Worm (Caenorhabditis elegans) whole organism, L1 larva: ENCODE measurements around the gene C07E3.3.
A peak's percentile ranks its signal among the peaks of the same experiment; 100 is the strongest.

Experiments
- C04F5.9 ChIP-seq: sonication (generic microtip); optimal IDR thresholded peaks from 2 replicates; lab custom pipeline; 2016; ENCODE audit warnings: missing genetic modification characterization, missing compliant biosample characterization
- C34B4.2 ChIP-seq: sonication (generic microtip); optimal IDR thresholded peaks from 2 replicates; lab custom pipeline; 2017; ENCODE audit warnings: mild to moderate bottlenecking, missing genetic modification characterization, missing compliant biosample characterization
- F16B12.6 ChIP-seq: fragments of 150-350 bp; optimal IDR thresholded peaks from 2 replicates; lab custom pipeline; 2014; ENCODE audit warnings: missing biosample characterization, missing genetic modification characterization
- Y116A8C.19 ChIP-seq: sonication (generic microtip); optimal IDR thresholded peaks from 2 replicates; lab custom pipeline; 2016; ENCODE audit warnings: missing compliant biosample characterization, missing genetic modification characterization, borderline replicate concordance
- aha-1 ChIP-seq: fragments of 150-350 bp; optimal IDR thresholded peaks from 2 replicates; lab custom pipeline; 2014; ENCODE audit warnings: missing biosample characterization, missing genetic modification characterization
- aly-2 ChIP-seq: fragments of 150-350 bp; optimal IDR thresholded peaks from 2 replicates; lab custom pipeline; 2014; ENCODE audit warnings: missing biosample characterization, missing genetic modification characterization
- blmp-1 ChIP-seq: fragments of 150-350 bp; optimal IDR thresholded peaks from 2 replicates; lab custom pipeline; 2014; ENCODE audit warnings: missing biosample characterization, missing genetic modification characterization
- ceh-63 ChIP-seq: fragments of 200-800 bp; sonication (Bioruptor generic); optimal IDR thresholded peaks from 2 replicates; lab custom pipeline; 2018; ENCODE audit warnings: mild to moderate bottlenecking, missing genetic modification characterization, missing compliant biosample characterization
- ceh-8 ChIP-seq: fragments of 200-800 bp; sonication (Bioruptor generic); optimal IDR thresholded peaks from 2 replicates; lab custom pipeline; 2018; ENCODE audit warnings: mild to moderate bottlenecking, missing genetic modification characterization, moderate library complexity, missing compliant biosample characterization
- ceh-82 ChIP-seq, 3 experiments: fragments of 150-350 bp in 1 of 3; sonication (generic microtip) in 2 of 3; optimal IDR thresholded peaks; 2 replicates each; lab custom pipeline; 2014 to 2017; ENCODE audit warnings: missing biosample characterization in 3 of 3, missing genetic modification characterization in 3 of 3
- ceh-88 ChIP-seq: fragments of 200-800 bp; sonication (Bioruptor generic); IDR thresholded peaks from 2 replicates; pipeline ENCODE4 v1.3.6; 2022; ENCODE audit warnings: missing genetic modification characterization, missing compliant biosample characterization
- ceh-90 ChIP-seq: sonication (generic microtip); optimal IDR thresholded peaks from 2 replicates; lab custom pipeline; 2016; ENCODE audit warnings: missing genetic modification characterization, missing compliant biosample characterization
- efl-3 ChIP-seq: fragments of 200-800 bp; sonication (Bioruptor generic); optimal IDR thresholded peaks from 2 replicates; lab custom pipeline; 2018; ENCODE audit warnings: mild to moderate bottlenecking, missing genetic modification characterization, missing compliant biosample characterization
- egl-13 ChIP-seq: sonication (generic microtip); optimal IDR thresholded peaks from 2 replicates; lab custom pipeline; 2016; ENCODE audit warnings: missing genotype, missing genetic modification reagents, missing genetic modification characterization, missing compliant biosample characterization
- egl-27 ChIP-seq, 2 experiments: fragments of 150-350 bp in 1 of 2; sonication (generic microtip); optimal IDR thresholded peaks; 3 replicates each; lab custom pipeline; 2017 to 2018; ENCODE audit warnings: missing biosample characterization in 2 of 2, missing genetic modification characterization in 2 of 2, missing genetic modification reagents in 2 of 2
- elt-2 ChIP-seq: sonication (generic microtip); optimal IDR thresholded peaks from 2 replicates; lab custom pipeline; 2016; ENCODE audit warnings: missing genetic modification characterization, mild to moderate bottlenecking, inconsistent platforms, missing compliant biosample characterization, missing genetic modification reagents
- ets-5 ChIP-seq: fragments of 200-800 bp; sonication (Bioruptor generic); IDR thresholded peaks from 2 replicates; pipeline ENCODE4 v1.3.6; 2022; ENCODE audit warnings: missing genetic modification characterization, missing compliant biosample characterization
- fkh-10 ChIP-seq: sonication (generic microtip); optimal IDR thresholded peaks from 2 replicates; lab custom pipeline; 2017; ENCODE audit warnings: missing biosample characterization, missing genetic modification reagents, missing genetic modification characterization
- fos-1 ChIP-seq: fragments of 150-350 bp; optimal IDR thresholded peaks from 2 replicates; lab custom pipeline; 2014; ENCODE audit warnings: missing biosample characterization, missing genetic modification characterization
- grh-1 ChIP-seq: fragments of 200-800 bp; sonication (Bioruptor generic); IDR thresholded peaks from 2 replicates; pipeline ENCODE4 v1.3.6; 2022; ENCODE audit warnings: missing genetic modification reagents, missing genetic modification characterization, missing compliant biosample characterization
- hlh-4 ChIP-seq: sonication (generic microtip); optimal IDR thresholded peaks from 2 replicates; lab custom pipeline; 2016; ENCODE audit warnings: mild to moderate bottlenecking, missing genetic modification characterization, missing compliant biosample characterization
- irx-1 ChIP-seq: sonication (generic microtip); optimal IDR thresholded peaks from 2 replicates; lab custom pipeline; 2016; ENCODE audit warnings: missing genetic modification characterization, missing compliant biosample characterization
- isw-1 ChIP-seq: fragments of 200-800 bp; sonication (Bioruptor generic); IDR thresholded peaks from 2 replicates; pipeline ENCODE4 v1.3.6; 2022; ENCODE audit warnings: missing genetic modification characterization, missing compliant biosample characterization
- jun-1 ChIP-seq: fragments of 150-350 bp; optimal IDR thresholded peaks from 2 replicates; lab custom pipeline; 2014; ENCODE audit warnings: missing biosample characterization, missing genetic modification reagents, missing genetic modification characterization
- lin-13 ChIP-seq: fragments of 150-350 bp; optimal IDR thresholded peaks from 2 replicates; lab custom pipeline; 2014; ENCODE audit warnings: missing biosample characterization, missing genetic modification reagents, missing genetic modification characterization
- lin-14 ChIP-seq: fragments of 200-800 bp; sonication (Bioruptor generic); optimal IDR thresholded peaks from 2 replicates; lab custom pipeline; 2018; ENCODE audit warnings: mild to moderate bottlenecking, missing genetic modification characterization, moderate library complexity, missing compliant biosample characterization
- lin-15B ChIP-seq: fragments of 150-350 bp; sonication (generic microtip); optimal IDR thresholded peaks from 3 replicates; lab custom pipeline; 2014; ENCODE audit warnings: missing biosample characterization, missing genetic modification characterization
- lin-39 ChIP-seq: fragments of 150-350 bp; optimal IDR thresholded peaks from 2 replicates; lab custom pipeline; 2014; ENCODE audit warnings: missing biosample characterization, missing genetic modification reagents, missing genetic modification characterization
- mab-9 ChIP-seq: fragments of 200-800 bp; sonication (Bioruptor generic); IDR thresholded peaks from 2 replicates; pipeline ENCODE4 v1.3.6; 2022; ENCODE audit warnings: missing genetic modification reagents, missing genetic modification characterization, missing compliant biosample characterization
- mef-2 ChIP-seq: fragments of 150-350 bp; optimal IDR thresholded peaks from 2 replicates; lab custom pipeline; 2014; ENCODE audit warnings: missing biosample characterization, missing genetic modification characterization
- mep-1 ChIP-seq: fragments of 150-350 bp; optimal IDR thresholded peaks from 2 replicates; lab custom pipeline; 2014; ENCODE audit warnings: missing biosample characterization, missing genetic modification characterization
- nhr-11 ChIP-seq: fragments of 150-350 bp; optimal IDR thresholded peaks from 2 replicates; lab custom pipeline; 2014; ENCODE audit warnings: missing biosample characterization, missing genetic modification characterization
- nhr-12 ChIP-seq: sonication (generic microtip); optimal IDR thresholded peaks from 2 replicates; lab custom pipeline; 2017; ENCODE audit warnings: missing biosample characterization, missing genetic modification characterization
- nhr-20 ChIP-seq: sonication (generic microtip); optimal IDR thresholded peaks from 2 replicates; lab custom pipeline; 2016; ENCODE audit warnings: mild to moderate bottlenecking, missing genetic modification characterization, missing compliant biosample characterization
- nhr-28 ChIP-seq: fragments of 150-350 bp; optimal IDR thresholded peaks from 2 replicates; lab custom pipeline; 2014; ENCODE audit warnings: missing biosample characterization, missing genetic modification characterization
- nhr-47 ChIP-seq: sonication (generic microtip); optimal IDR thresholded peaks from 2 replicates; lab custom pipeline; 2016; ENCODE audit warnings: mild to moderate bottlenecking, missing genetic modification characterization, moderate library complexity, missing compliant biosample characterization
- nhr-76 ChIP-seq: sonication (generic microtip); optimal IDR thresholded peaks from 2 replicates; lab custom pipeline; 2017; ENCODE audit warnings: missing biosample characterization, missing genetic modification characterization
- nhr-84 ChIP-seq: sonication (generic microtip); optimal IDR thresholded peaks from 2 replicates; lab custom pipeline; 2017; ENCODE audit warnings: missing biosample characterization, missing genetic modification characterization
- nhr-90 ChIP-seq: sonication (generic microtip); optimal IDR thresholded peaks from 2 replicates; lab custom pipeline; 2016; ENCODE audit warnings: mild to moderate bottlenecking, missing genetic modification characterization, missing compliant biosample characterization; ENCODE audit not compliant: poor library complexity
- pag-3 ChIP-seq: sonication (generic microtip); optimal IDR thresholded peaks from 2 replicates; lab custom pipeline; 2017; ENCODE audit warnings: missing genetic modification characterization, mild to moderate bottlenecking, missing compliant biosample characterization, antibody characterized with exemption, borderline replicate concordance; ENCODE audit not compliant: insufficient read depth
- pax-3 ChIP-seq: fragments of 200-800 bp; sonication (Bioruptor generic); optimal IDR thresholded peaks from 2 replicates; lab custom pipeline; 2018; ENCODE audit warnings: mild to moderate bottlenecking, missing genetic modification characterization, moderate library complexity, missing compliant biosample characterization
- pqm-1 ChIP-seq: sonication (generic microtip); optimal IDR thresholded peaks from 3 replicates; lab custom pipeline; 2017; ENCODE audit warnings: missing biosample characterization, missing genetic modification characterization
- rnt-1 ChIP-seq: sonication (generic microtip); optimal IDR thresholded peaks from 2 replicates; lab custom pipeline; 2016; ENCODE audit warnings: mild to moderate bottlenecking, missing genetic modification characterization, moderate library complexity, missing compliant biosample characterization
- snu-23 ChIP-seq: sonication (generic microtip); optimal IDR thresholded peaks from 2 replicates; lab custom pipeline; 2016; ENCODE audit warnings: missing genetic modification characterization, missing compliant biosample characterization
- tbx-2 ChIP-seq: sonication (generic microtip); optimal IDR thresholded peaks from 2 replicates; lab custom pipeline; 2016; ENCODE audit warnings: missing genetic modification characterization, missing compliant biosample characterization
- tlp-1 ChIP-seq: fragments of 150-350 bp; optimal IDR thresholded peaks from 2 replicates; lab custom pipeline; 2014; ENCODE audit warnings: missing biosample characterization, missing genetic modification characterization
- unc-130 ChIP-seq: fragments of 150-350 bp; optimal IDR thresholded peaks from 2 replicates; lab custom pipeline; 2017; ENCODE audit warnings: missing biosample characterization, missing genetic modification characterization, inconsistent platforms
- unc-30 ChIP-seq: sonication (generic microtip); optimal IDR thresholded peaks from 2 replicates; lab custom pipeline; 2017; ENCODE audit warnings: missing biosample characterization, missing genetic modification characterization
- unc-62 ChIP-seq: fragments of 150-350 bp; optimal IDR thresholded peaks from 2 replicates; lab custom pipeline; 2014; ENCODE audit warnings: missing biosample characterization, missing genetic modification reagents, missing genetic modification characterization
- unc-86 ChIP-seq: sonication (generic microtip); optimal IDR thresholded peaks from 2 replicates; lab custom pipeline; 2016; ENCODE audit warnings: missing genetic modification characterization, missing compliant biosample characterization
- xbp-1 ChIP-seq: sonication (generic microtip); optimal IDR thresholded peaks from 2 replicates; lab custom pipeline; 2016; ENCODE audit warnings: missing genetic modification characterization, missing compliant biosample characterization
- zag-1 ChIP-seq: fragments of 150-350 bp; optimal IDR thresholded peaks from 2 replicates; lab custom pipeline; 2014; ENCODE audit warnings: missing biosample characterization, missing genetic modification characterization
- ztf-11 ChIP-seq, 2 experiments: sonication (generic microtip); optimal IDR thresholded peaks; 2 replicates each; lab custom pipeline; 2016 to 2017; ENCODE audit warnings: missing genetic modification characterization in 2 of 2, missing biosample characterization in 1 of 2, missing compliant biosample characterization in 1 of 2

Gene C07E3.3

DNA sequence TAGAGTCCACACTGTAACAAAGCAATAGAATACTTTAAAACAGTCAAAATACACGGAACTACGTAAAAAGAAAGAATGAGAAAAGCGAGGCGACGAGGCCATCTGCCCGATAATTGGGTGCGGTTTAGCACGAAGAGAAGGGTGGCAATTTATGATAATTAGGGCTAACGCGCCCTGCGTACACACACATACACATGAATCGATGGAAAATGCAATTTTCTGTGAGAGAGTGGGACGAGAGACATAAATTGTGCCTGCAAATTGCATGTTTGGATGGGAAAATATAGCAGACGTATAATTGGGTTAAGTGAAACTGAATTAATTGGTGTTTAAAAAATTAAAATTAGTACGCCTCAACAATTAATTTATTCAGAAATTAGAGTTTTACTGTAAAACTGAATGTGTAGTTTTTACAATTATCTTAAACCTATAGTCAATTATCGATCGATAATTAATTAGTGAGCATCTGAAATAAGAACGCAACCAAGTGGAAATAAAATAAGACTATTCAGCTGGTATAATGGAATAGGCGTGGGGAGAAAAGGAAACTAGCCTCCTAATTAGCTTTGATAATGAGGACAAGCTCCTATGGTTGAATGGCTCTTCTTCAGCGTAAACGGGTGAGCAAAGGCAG is 16.3 kb upstream of the C07E3.3 start:
- TF ChIP-seq ceh-82 (tag; optimal IDR thresholded peaks at IDR 0.05; lab: Kevin White, UChicago) (no peak), ceh-90 (tag; lab: Kevin White, UChicago) (no peak), F16B12.6 (tag; lab: Kevin White, UChicago) (no peak), pag-3 (tag; lab: Kevin White, UChicago) (no peak), snu-23 (GFP tag; lab: Kevin White, UChicago) (peak; percentile 10), nhr-47 (tag; lab: Kevin White, UChicago) (peak; percentile 13), C34B4.2 (tag; lab: Kevin White, UChicago) (no peak), ztf-11 (tag; optimal IDR thresholded peaks at IDR 0.05; lab: Kevin White, UChicago) (peak in 1 of 2 experiments; percentile 15), pqm-1 (tag; lab: Kevin White, UChicago) (no peak), nhr-28 (tag; lab: Kevin White, UChicago) (no peak), aly-2 (tag; lab: Kevin White, UChicago) (no peak), nhr-90 (tag; lab: Kevin White, UChicago) (no peak), rnt-1 (tag; lab: Kevin White, UChicago) (no peak), egl-27 (tag; optimal IDR thresholded peaks at IDR 0.05; lab: Kevin White, UChicago) (no peak), mep-1 (tag; lab: Kevin White, UChicago) (peak; percentile 26), zag-1 (no peak), egl-13 (tag; lab: Kevin White, UChicago) (no peak), aha-1 (tag; lab: Kevin White, UChicago) (no peak), unc-86 (tag; lab: Kevin White, UChicago) (no peak), unc-30 (no peak), lin-39 (tag; lab: Kevin White, UChicago) (no peak), elt-2 (tag; lab: Kevin White, UChicago) (no peak), efl-3 (GFP tag; lab: Kevin White, UChicago) (no peak), xbp-1 (no peak), blmp-1 (peak; percentile 38), lin-15B (tag; lab: Kevin White, UChicago) (no peak), nhr-84 (tag; lab: Kevin White, UChicago) (no peak), tbx-2 (no peak), C04F5.9 (no peak), pax-3 (tag; lab: Kevin White, UChicago) (no peak), grh-1 (no peak), lin-14 (peak; percentile 68), mef-2 (no peak), nhr-12 (no peak), unc-130 (tag; lab: Kevin White, UChicago) (no peak), fos-1 (no peak), unc-62 (GFP tag; lab: Kevin White, UChicago) (no peak), jun-1 (tag; lab: Kevin White, UChicago) (no peak), ceh-8 (peak; percentile 38), isw-1 (GFP tag; lab: Robert Waterston, UW) (no peak), nhr-11 (tag; lab: Kevin White, UChicago) (no peak), ets-5 (GFP tag; lab: Robert Waterston, UW) (no peak), fkh-10 (GFP tag; lab: Kevin White, UChicago) (no peak), tlp-1 (tag; lab: Kevin White, UChicago) (no peak), ceh-63 (GFP tag; lab: Kevin White, UChicago) (no peak), ceh-88 (GFP tag; lab: Robert Waterston, UW) (no peak), irx-1 (no peak), nhr-76 (tag; lab: Kevin White, UChicago) (no peak), hlh-4 (tag; lab: Kevin White, UChicago) (no peak), nhr-20 (tag; lab: Kevin White, UChicago) (no peak), Y116A8C.19 (tag; lab: Kevin White, UChicago) (no peak), mab-9 (no peak), lin-13 (GFP tag; lab: Kevin White, UChicago) (no peak)
